Worm (Caenorhabditis elegans) whole organism, L1 larva: Measurements from ENCODE around the gene hlh-11.

Experiments
- C16A3.4 ChIP-seq: fragments of 150-350 bp; optimal IDR thresholded peaks from 2 replicates; lab custom pipeline; 2014; ENCODE audit warnings: missing biosample characterization, missing genetic modification characterization
- C34B4.2 ChIP-seq: sonication (generic microtip); optimal IDR thresholded peaks from 2 replicates; lab custom pipeline; 2017; ENCODE audit warnings: mild to moderate bottlenecking, missing genetic modification characterization, missing compliant biosample characterization
- F16B12.6 ChIP-seq: fragments of 150-350 bp; optimal IDR thresholded peaks from 2 replicates; lab custom pipeline; 2014; ENCODE audit warnings: missing biosample characterization, missing genetic modification characterization
- Y116A8C.19 ChIP-seq: sonication (generic microtip); optimal IDR thresholded peaks from 2 replicates; lab custom pipeline; 2016; ENCODE audit warnings: missing compliant biosample characterization, missing genetic modification characterization, borderline replicate concordance
- aha-1 ChIP-seq: fragments of 150-350 bp; optimal IDR thresholded peaks from 2 replicates; lab custom pipeline; 2014; ENCODE audit warnings: missing biosample characterization, missing genetic modification characterization
- alr-1 ChIP-seq: fragments of 200-800 bp; sonication (Bioruptor generic); optimal IDR thresholded peaks from 2 replicates; lab custom pipeline; 2018; ENCODE audit warnings: borderline replicate concordance, mild to moderate bottlenecking, missing genetic modification characterization, missing compliant biosample characterization
- ama-1 ChIP-seq: fragments of 150-350 bp; optimal IDR thresholded peaks from 2 replicates; lab custom pipeline; 2014
- ceh-8 ChIP-seq: fragments of 200-800 bp; sonication (Bioruptor generic); optimal IDR thresholded peaks from 2 replicates; lab custom pipeline; 2018; ENCODE audit warnings: mild to moderate bottlenecking, missing genetic modification characterization, moderate library complexity, missing compliant biosample characterization
- ceh-88 ChIP-seq: fragments of 200-800 bp; sonication (Bioruptor generic); IDR thresholded peaks from 2 replicates; pipeline ENCODE4 v1.3.6; 2022; ENCODE audit warnings: missing genetic modification characterization, missing compliant biosample characterization
- ces-1 ChIP-seq: fragments of 150-350 bp; optimal IDR thresholded peaks from 2 replicates; lab custom pipeline; 2014; ENCODE audit warnings: missing biosample characterization, missing genetic modification reagents, missing genetic modification characterization
- dpl-1 ChIP-seq, 3 experiments: fragments of 150-350 bp in 2 of 3; sonication (generic microtip) in 1 of 3; optimal IDR thresholded peaks; 2 replicates each; lab custom pipeline; 2014 to 2017; ENCODE audit warnings: missing biosample characterization in 3 of 3, missing genetic modification characterization in 3 of 3, missing genetic modification reagents in 3 of 3
- dsc-1 ChIP-seq: sonication (generic microtip); optimal IDR thresholded peaks from 2 replicates; lab custom pipeline; 2016; ENCODE audit warnings: mild to moderate bottlenecking, missing genetic modification characterization, missing compliant biosample characterization
- efl-1 ChIP-seq, 4 experiments: fragments of 150-350 bp; optimal IDR thresholded peaks in 3 of 4; peaks in 1 of 4; 1 replicate in 1 of 4; 2 replicates in 3 of 4; lab custom pipeline; 2014; ENCODE audit warnings: missing biosample characterization in 2 of 4, missing genetic modification characterization in 2 of 4, missing genetic modification reagents in 2 of 4
- egl-13 ChIP-seq: sonication (generic microtip); optimal IDR thresholded peaks from 2 replicates; lab custom pipeline; 2016; ENCODE audit warnings: missing genotype, missing genetic modification reagents, missing genetic modification characterization, missing compliant biosample characterization
- ets-5 ChIP-seq: fragments of 200-800 bp; sonication (Bioruptor generic); IDR thresholded peaks from 2 replicates; pipeline ENCODE4 v1.3.6; 2022; ENCODE audit warnings: missing genetic modification characterization, missing compliant biosample characterization
- fkh-4 ChIP-seq: sonication (generic microtip); optimal IDR thresholded peaks from 2 replicates; lab custom pipeline; 2016; ENCODE audit warnings: missing compliant biosample characterization, missing genetic modification characterization, borderline replicate concordance
- fkh-8 ChIP-seq: sonication (generic microtip); optimal IDR thresholded peaks from 2 replicates; lab custom pipeline; 2016; ENCODE audit warnings: mild to moderate bottlenecking, missing genetic modification characterization, missing compliant biosample characterization
- fos-1 ChIP-seq: fragments of 150-350 bp; optimal IDR thresholded peaks from 2 replicates; lab custom pipeline; 2014; ENCODE audit warnings: missing biosample characterization, missing genetic modification characterization
- hlh-4 ChIP-seq: sonication (generic microtip); optimal IDR thresholded peaks from 2 replicates; lab custom pipeline; 2016; ENCODE audit warnings: mild to moderate bottlenecking, missing genetic modification characterization, missing compliant biosample characterization
- irx-1 ChIP-seq: sonication (generic microtip); optimal IDR thresholded peaks from 2 replicates; lab custom pipeline; 2016; ENCODE audit warnings: missing genetic modification characterization, missing compliant biosample characterization
- isw-1 ChIP-seq: fragments of 200-800 bp; sonication (Bioruptor generic); IDR thresholded peaks from 2 replicates; pipeline ENCODE4 v1.3.6; 2022; ENCODE audit warnings: missing genetic modification characterization, missing compliant biosample characterization
- jun-1 ChIP-seq: fragments of 150-350 bp; optimal IDR thresholded peaks from 2 replicates; lab custom pipeline; 2014; ENCODE audit warnings: missing biosample characterization, missing genetic modification reagents, missing genetic modification characterization
- lin-14 ChIP-seq: fragments of 200-800 bp; sonication (Bioruptor generic); optimal IDR thresholded peaks from 2 replicates; lab custom pipeline; 2018; ENCODE audit warnings: mild to moderate bottlenecking, missing genetic modification characterization, moderate library complexity, missing compliant biosample characterization
- lin-15B ChIP-seq: fragments of 150-350 bp; sonication (generic microtip); optimal IDR thresholded peaks from 3 replicates; lab custom pipeline; 2014; ENCODE audit warnings: missing biosample characterization, missing genetic modification characterization
- lin-39 ChIP-seq: fragments of 150-350 bp; optimal IDR thresholded peaks from 2 replicates; lab custom pipeline; 2014; ENCODE audit warnings: missing biosample characterization, missing genetic modification reagents, missing genetic modification characterization
- lir-3 ChIP-seq: sonication (generic microtip); optimal IDR thresholded peaks from 2 replicates; lab custom pipeline; 2016; ENCODE audit warnings: mild to moderate bottlenecking, missing genetic modification characterization, moderate library complexity, missing compliant biosample characterization; ENCODE audit not compliant: poor library complexity
- lsy-2 ChIP-seq, 2 experiments: fragments of 150-350 bp; optimal IDR thresholded peaks; 2 replicates each; lab custom pipeline; 2014; ENCODE audit warnings: missing biosample characterization in 2 of 2, missing genetic modification characterization in 2 of 2
- mab-9 ChIP-seq: fragments of 200-800 bp; sonication (Bioruptor generic); IDR thresholded peaks from 2 replicates; pipeline ENCODE4 v1.3.6; 2022; ENCODE audit warnings: missing genetic modification reagents, missing genetic modification characterization, missing compliant biosample characterization
- mef-2 ChIP-seq: fragments of 150-350 bp; optimal IDR thresholded peaks from 2 replicates; lab custom pipeline; 2014; ENCODE audit warnings: missing biosample characterization, missing genetic modification characterization
- mep-1 ChIP-seq: fragments of 150-350 bp; optimal IDR thresholded peaks from 2 replicates; lab custom pipeline; 2014; ENCODE audit warnings: missing biosample characterization, missing genetic modification characterization
- nhr-11 ChIP-seq: fragments of 150-350 bp; optimal IDR thresholded peaks from 2 replicates; lab custom pipeline; 2014; ENCODE audit warnings: missing biosample characterization, missing genetic modification characterization
- nhr-12 ChIP-seq: sonication (generic microtip); optimal IDR thresholded peaks from 2 replicates; lab custom pipeline; 2017; ENCODE audit warnings: missing biosample characterization, missing genetic modification characterization
- nhr-47 ChIP-seq: sonication (generic microtip); optimal IDR thresholded peaks from 2 replicates; lab custom pipeline; 2016; ENCODE audit warnings: mild to moderate bottlenecking, missing genetic modification characterization, moderate library complexity, missing compliant biosample characterization
- nhr-71 ChIP-seq: sonication (generic microtip); optimal IDR thresholded peaks from 2 replicates; lab custom pipeline; 2016; ENCODE audit warnings: mild to moderate bottlenecking, missing genetic modification characterization, moderate library complexity, missing compliant biosample characterization
- nhr-77 ChIP-seq: fragments of 150-350 bp; optimal IDR thresholded peaks from 2 replicates; lab custom pipeline; 2014; ENCODE audit warnings: missing biosample characterization, missing genetic modification characterization
- nhr-85 ChIP-seq: sonication (generic microtip); peaks from one replicate; lab custom pipeline; 2016; ENCODE audit warnings: missing genetic modification characterization, inconsistent platforms, missing compliant biosample characterization
- pag-3 ChIP-seq: sonication (generic microtip); optimal IDR thresholded peaks from 2 replicates; lab custom pipeline; 2017; ENCODE audit warnings: missing genetic modification characterization, mild to moderate bottlenecking, missing compliant biosample characterization, antibody characterized with exemption, borderline replicate concordance; ENCODE audit not compliant: insufficient read depth
- pqm-1 ChIP-seq: sonication (generic microtip); optimal IDR thresholded peaks from 3 replicates; lab custom pipeline; 2017; ENCODE audit warnings: missing biosample characterization, missing genetic modification characterization
- rnt-1 ChIP-seq: sonication (generic microtip); optimal IDR thresholded peaks from 2 replicates; lab custom pipeline; 2016; ENCODE audit warnings: mild to moderate bottlenecking, missing genetic modification characterization, moderate library complexity, missing compliant biosample characterization
- skn-1 ChIP-seq: fragments of 150-350 bp; optimal IDR thresholded peaks from 2 replicates; lab custom pipeline; 2014; ENCODE audit warnings: missing biosample characterization, missing genetic modification characterization
- snpc-4 ChIP-seq: fragments of 150-350 bp; optimal IDR thresholded peaks from 2 replicates; lab custom pipeline; 2014; ENCODE audit warnings: missing biosample characterization, missing genetic modification characterization
- snu-23 ChIP-seq: sonication (generic microtip); optimal IDR thresholded peaks from 2 replicates; lab custom pipeline; 2016; ENCODE audit warnings: missing genetic modification characterization, missing compliant biosample characterization
- sup-37 ChIP-seq: fragments of 200-800 bp; sonication (Bioruptor generic); optimal IDR thresholded peaks from 2 replicates; lab custom pipeline; 2018; ENCODE audit warnings: mild to moderate bottlenecking, missing genetic modification characterization, missing compliant biosample characterization
- swsn-7 ChIP-seq: sonication (generic microtip); optimal IDR thresholded peaks from 2 replicates; lab custom pipeline; 2016; ENCODE audit warnings: missing genetic modification characterization, missing compliant biosample characterization
- tbx-2 ChIP-seq: sonication (generic microtip); optimal IDR thresholded peaks from 2 replicates; lab custom pipeline; 2016; ENCODE audit warnings: missing genetic modification characterization, missing compliant biosample characterization
- unc-130 ChIP-seq: fragments of 150-350 bp; optimal IDR thresholded peaks from 2 replicates; lab custom pipeline; 2017; ENCODE audit warnings: missing biosample characterization, missing genetic modification characterization, inconsistent platforms
- unc-62 ChIP-seq: fragments of 150-350 bp; optimal IDR thresholded peaks from 2 replicates; lab custom pipeline; 2014; ENCODE audit warnings: missing biosample characterization, missing genetic modification reagents, missing genetic modification characterization
- unc-98 ChIP-seq: fragments of 200-800 bp; sonication (Bioruptor generic); IDR thresholded peaks from 2 replicates; pipeline ENCODE4 v1.3.6; 2022; ENCODE audit warnings: missing genetic modification characterization, missing compliant biosample characterization
- xbp-1 ChIP-seq: sonication (generic microtip); optimal IDR thresholded peaks from 2 replicates; lab custom pipeline; 2016; ENCODE audit warnings: missing genetic modification characterization, missing compliant biosample characterization
- zag-1 ChIP-seq: fragments of 150-350 bp; optimal IDR thresholded peaks from 2 replicates; lab custom pipeline; 2014; ENCODE audit warnings: missing biosample characterization, missing genetic modification characterization
- ztf-11 ChIP-seq, 2 experiments: sonication (generic microtip); optimal IDR thresholded peaks; 2 replicates each; lab custom pipeline; 2016 to 2017; ENCODE audit warnings: missing genetic modification characterization in 2 of 2, missing biosample characterization in 1 of 2, missing compliant biosample characterization in 1 of 2

hlh-11 gene

ce11 chrIII:9619079-9619761, at the start of gene hlh-11:
hlh-11 (plus strand) TSS chrIII:9619711.
- peak; percentile 50 for TF ChIP-seq snpc-4 (tag; lab: Kevin White, UChicago)
- TF ChIP-seq lin-15B, result peak; percentile 38
- peak; percentile 95 for TF ChIP-seq dsc-1 (tag; lab: Kevin White, UChicago)
- peak; percentile 57 for TF ChIP-seq pag-3 (tag; lab: Kevin White, UChicago)
- no peak for TF ChIP-seq ets-5 (GFP tag; lab: Robert Waterston, UW)
- TF ChIP-seq snu-23 (GFP tag; lab: Kevin White, UChicago), result peak; percentile 98
- no peak for TF ChIP-seq unc-62 (GFP tag; lab: Kevin White, UChicago)
- TF ChIP-seq nhr-71 (tag; lab: Kevin White, UChicago), result peak; percentile 98
- peak; percentile 71 for TF ChIP-seq skn-1 (tag; lab: Kevin White, UChicago)
- TF ChIP-seq zag-1, result peak; percentile 87
- TF ChIP-seq nhr-85, result peak; percentile 97
- peak in 1 of 2 experiments; percentile 68 for TF ChIP-seq ztf-11 (tag; optimal IDR thresholded peaks at IDR 0.05; lab: Kevin White, UChicago)
- no peak for TF ChIP-seq nhr-12 (tag; lab: Kevin White, UChicago)
- TF ChIP-seq fkh-4 (tag; lab: Kevin White, UChicago), result peak; percentile 72
- TF ChIP-seq mep-1 (tag; lab: Kevin White, UChicago), result peak; percentile 95
- TF ChIP-seq jun-1 (tag; lab: Kevin White, UChicago), result peak; percentile 88
- TF ChIP-seq lsy-2 (tag; optimal IDR thresholded peaks at IDR 0.05; lab: Kevin White, UChicago), result peak; percentile 82 to 93
- TF ChIP-seq tbx-2 (tag; lab: Kevin White, UChicago), result peak; percentile 94
- peak; percentile 57 to 68 (median 67) for TF ChIP-seq dpl-1 (GFP tag; optimal IDR thresholded peaks at IDR 0.05; lab: Kevin White, UChicago)
- TF ChIP-seq nhr-11 (tag; lab: Kevin White, UChicago), result peak; percentile 79
- no peak for TF ChIP-seq C34B4.2
- peak; percentile 41 for TF ChIP-seq F16B12.6 (tag; lab: Kevin White, UChicago)
- no peak for TF ChIP-seq ama-1 (lab: Kevin White, UChicago)
- TF ChIP-seq isw-1 (GFP tag; lab: Robert Waterston, UW), result peak; percentile 65
- peak; percentile 77 for TF ChIP-seq xbp-1 (tag; lab: Kevin White, UChicago)
- peak; percentile 90 for TF ChIP-seq lir-3
- peak; percentile 59 for TF ChIP-seq sup-37 (GFP tag; lab: Kevin White, UChicago)
- TF ChIP-seq egl-13, result peak; percentile 51
- peak; percentile 93 for TF ChIP-seq rnt-1 (tag; lab: Kevin White, UChicago)
- TF ChIP-seq pqm-1 (tag; lab: Kevin White, UChicago), result peak; percentile 27
- TF ChIP-seq ces-1 (GFP tag; lab: Kevin White, UChicago), result no peak
- TF ChIP-seq aha-1 (tag; lab: Kevin White, UChicago), result peak; percentile 41
- peak; percentile 58 for TF ChIP-seq unc-130 (tag; lab: Kevin White, UChicago)
- TF ChIP-seq fos-1 (tag; lab: Kevin White, UChicago), result peak; percentile 58
- TF ChIP-seq swsn-7 (tag; lab: Kevin White, UChicago), result peak; percentile 95
- TF ChIP-seq Y116A8C.19 (tag; lab: Kevin White, UChicago), result no peak
- peak; percentile 92 for TF ChIP-seq nhr-77
- peak; percentile 59 for TF ChIP-seq mef-2 (tag; lab: Kevin White, UChicago)
- peak; percentile 2 for TF ChIP-seq lin-39 (tag; lab: Kevin White, UChicago)
- TF ChIP-seq ceh-8 (GFP tag; lab: Kevin White, UChicago), result peak; percentile 47
- no peak for TF ChIP-seq alr-1 (tag; lab: Kevin White, UChicago)
- peak; percentile 82 to 88 for TF ChIP-seq efl-1 (optimal IDR thresholded peaks at IDR 0.05; lab: Kevin White, UChicago)
- TF ChIP-seq efl-1 (GFP tag; optimal IDR thresholded peaks at IDR 0.05 in 1 of 2; lab: Kevin White, UChicago), result peak; percentile 60 to 93
- TF ChIP-seq hlh-4 (tag; lab: Kevin White, UChicago), result no peak
- TF ChIP-seq unc-98 (GFP tag; lab: Robert Waterston, UW), result no peak
- TF ChIP-seq mab-9 (GFP tag; lab: Robert Waterston, UW), result peak; percentile 28
- peak; percentile 84 for TF ChIP-seq C16A3.4
- peak; percentile 90 for TF ChIP-seq fkh-8 (tag; lab: Kevin White, UChicago)
- TF ChIP-seq nhr-47, result peak; percentile 93
- peak; percentile 77 for TF ChIP-seq ceh-88 (GFP tag; lab: Robert Waterston, UW)
- peak; percentile 72 for TF ChIP-seq irx-1 (tag; lab: Kevin White, UChicago)
- TF ChIP-seq lin-14 (GFP tag; lab: Kevin White, UChicago), result peak; percentile 99
